Worm (Caenorhabditis elegans) whole organism, L1 larva: Measurements from ENCODE around the gene srlf-29.

Experiments
- ama-1 ChIP-seq: fragments of 150-350 bp; optimal IDR thresholded peaks from 2 replicates; lab custom pipeline; 2014
- dpl-1 ChIP-seq, 3 experiments: fragments of 150-350 bp in 2 of 3; sonication (generic microtip) in 1 of 3; optimal IDR thresholded peaks; 2 replicates each; lab custom pipeline; 2014 to 2017; ENCODE audit warnings: missing biosample characterization in 3 of 3, missing genetic modification characterization in 3 of 3, missing genetic modification reagents in 3 of 3
- elt-2 ChIP-seq: sonication (generic microtip); optimal IDR thresholded peaks from 2 replicates; lab custom pipeline; 2016; ENCODE audit warnings: missing genetic modification characterization, mild to moderate bottlenecking, inconsistent platforms, missing compliant biosample characterization, missing genetic modification reagents
- hlh-4 ChIP-seq: sonication (generic microtip); optimal IDR thresholded peaks from 2 replicates; lab custom pipeline; 2016; ENCODE audit warnings: mild to moderate bottlenecking, missing genetic modification characterization, missing compliant biosample characterization
- lin-15B ChIP-seq: fragments of 150-350 bp; sonication (generic microtip); optimal IDR thresholded peaks from 3 replicates; lab custom pipeline; 2014; ENCODE audit warnings: missing biosample characterization, missing genetic modification characterization
- pqm-1 ChIP-seq: sonication (generic microtip); optimal IDR thresholded peaks from 3 replicates; lab custom pipeline; 2017; ENCODE audit warnings: missing biosample characterization, missing genetic modification characterization
- unc-130 ChIP-seq: fragments of 150-350 bp; optimal IDR thresholded peaks from 2 replicates; lab custom pipeline; 2017; ENCODE audit warnings: missing biosample characterization, missing genetic modification characterization, inconsistent platforms

DNA sequence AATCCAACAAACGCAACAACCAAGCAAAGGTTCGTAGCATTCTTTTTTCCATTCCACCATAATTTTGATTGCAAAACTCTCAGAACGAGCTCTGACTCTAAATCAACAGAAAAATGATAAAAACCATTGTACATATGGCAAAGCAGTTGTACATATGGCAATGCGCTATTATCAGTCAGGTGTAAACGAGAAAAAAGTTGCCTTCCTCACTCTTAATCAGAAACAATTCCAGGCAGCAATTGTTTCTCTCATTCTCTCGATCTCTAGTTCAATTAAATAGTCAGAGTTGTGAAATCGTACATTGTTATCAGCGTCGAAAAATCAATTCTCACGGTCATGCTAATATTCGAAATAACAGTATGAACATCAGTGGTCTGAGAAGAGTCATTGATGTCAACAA, 44.3 kb upstream of the srlf-29 start:
- peak; percentile 90 for TF ChIP-seq elt-2 (tag; lab: Kevin White, UChicago)
- TF ChIP-seq ama-1 (lab: Kevin White, UChicago) = no peak
- no peak for TF ChIP-seq pqm-1 (tag; lab: Kevin White, UChicago)
- TF ChIP-seq hlh-4 (tag; lab: Kevin White, UChicago) = no peak
- no peak for TF ChIP-seq lin-15B (tag; lab: Kevin White, UChicago)
- no peak for TF ChIP-seq dpl-1 (GFP tag; optimal IDR thresholded peaks at IDR 0.05; lab: Kevin White, UChicago)
- no peak for TF ChIP-seq unc-130 (tag; lab: Kevin White, UChicago)
